Fruit fly (Drosophila melanogaster): ENCODE results near the gene CG6959.

Gene CG6959

dm6 chr3R:11887114-11888037 is 18.1 kb upstream of the CG6959 start, which contains the start of gene mthl5:
Gene mthl5, minus strand, starts transcription at chr3R:11887168.
- peak; percentile 95 for TF ChIP-seq CG15710 (tag; optimal IDR thresholded peaks at IDR 0.05)
- TF ChIP-seq CG12605 (GFP tag; IDR thresholded peaks at IDR 0.05): peak; percentile 61
- TF ChIP-seq EcR (GFP tag; optimal IDR thresholded peaks at IDR 0.05): peak; percentile 71
- TF ChIP-seq rn (GFP tag; IDR thresholded peaks at IDR 0.05): peak; percentile 61
- peak; percentile 79 for TF ChIP-seq gl (tag; optimal IDR thresholded peaks at IDR 0.05)
- TF ChIP-seq CG10348 (GFP tag; IDR thresholded peaks at IDR 0.05): peak; percentile 63
- TF ChIP-seq D1 (tag; optimal IDR thresholded peaks at IDR 0.05): peak; percentile 92
- peak; percentile 91 for TF ChIP-seq CG8301 (tag; optimal IDR thresholded peaks at IDR 0.05)
- TF ChIP-seq CG4496 (GFP tag; IDR thresholded peaks at IDR 0.05): peak; percentile 82
- TF ChIP-seq Pif1B (GFP tag; optimal IDR thresholded peaks at IDR 0.05): peak; percentile 88
- peak; percentile 94 for TF ChIP-seq CG9948 (tag; optimal IDR thresholded peaks at IDR 0.05)
- peak; percentile 82; the same call in 1 of the 2 replicates for TF ChIP-seq CG32121 (GFP tag; IDR thresholded peaks at IDR 0.05)
- peak; percentile 80 for TF ChIP-seq Pif1A (GFP tag; optimal IDR thresholded peaks at IDR 0.05)
- TF ChIP-seq Snoo (tag; optimal IDR thresholded peaks at IDR 0.05): peak; percentile 92
- peak; percentile 81 for TF ChIP-seq Ets98B (GFP tag; IDR thresholded peaks at IDR 0.05)
- TF ChIP-seq CG8159 (tag; optimal IDR thresholded peaks at IDR 0.05): peak; percentile 94
- TF ChIP-seq CG14655 (GFP tag; optimal IDR thresholded peaks at IDR 0.05): peak; percentile 94
- peak; percentile 84 for TF ChIP-seq fd96Ca (GFP tag; IDR thresholded peaks at IDR 0.05)
- peak; percentile 90 for TF ChIP-seq CG17806 (tag; optimal IDR thresholded peaks at IDR 0.05)
- peak; percentile 66 for TF ChIP-seq CG13204 (GFP tag; optimal IDR thresholded peaks at IDR 0.05)
- peak; percentile 92 for TF ChIP-seq CG34367 (tag; optimal IDR thresholded peaks at IDR 0.05)

dm6 chr3R:11883129-11883528 is 13.9 kb upstream of the CG6959 start:
- TF ChIP-seq gl (tag; optimal IDR thresholded peaks at IDR 0.05) (no peak), EcR (GFP tag; optimal IDR thresholded peaks at IDR 0.05) (no peak), fd96Ca (GFP tag; IDR thresholded peaks at IDR 0.05) (no peak)

- TF ChIP-seq CG32121 (GFP tag; IDR thresholded peaks at IDR 0.05) (peak; percentile 59; the same call in 1 of the 2 replicates), CG9948 (tag; optimal IDR thresholded peaks at IDR 0.05) (peak; percentile 60), CG10348 (GFP tag; IDR thresholded peaks at IDR 0.05) (0 out of 2 replicates have a peak, but pooled peaks have one; percentile 14), fd96Ca (GFP tag; IDR thresholded peaks at IDR 0.05) (0 out of 3 replicates have a peak, but pooled peaks have one; percentile 32), CG15710 (tag; optimal IDR thresholded peaks at IDR 0.05) (peak; percentile 73), CG4496 (GFP tag; IDR thresholded peaks at IDR 0.05) (peak; percentile 80), Pif1B (GFP tag; optimal IDR thresholded peaks at IDR 0.05) (no peak), EcR (GFP tag; optimal IDR thresholded peaks at IDR 0.05) (no peak), CG12605 (GFP tag; IDR thresholded peaks at IDR 0.05) (peak; percentile 60), Pif1A (GFP tag; optimal IDR thresholded peaks at IDR 0.05) (no peak), CG8301 (tag; optimal IDR thresholded peaks at IDR 0.05) (peak; percentile 53), Ets98B (GFP tag; IDR thresholded peaks at IDR 0.05) (peak; percentile 54), rn (GFP tag; IDR thresholded peaks at IDR 0.05) (no peak), D1 (tag; optimal IDR thresholded peaks at IDR 0.05) (no peak), CG14655 (GFP tag; optimal IDR thresholded peaks at IDR 0.05) (no peak), CG17806 (tag; optimal IDR thresholded peaks at IDR 0.05) (peak; percentile 69), CG34367 (tag; optimal IDR thresholded peaks at IDR 0.05) (peak; percentile 34), Snoo (tag; optimal IDR thresholded peaks at IDR 0.05) (peak; percentile 54), CG8159 (tag; optimal IDR thresholded peaks at IDR 0.05) (peak; percentile 69)
Measured at dm6 chr3R:11882506-11882953, 13.3 kb upstream of the CG6959 start, which contains the start of the genes CG6962 and CG31368. Gene CG6962, minus strand, starts transcription at chr3R:11882534. Gene CG31368, plus strand, starts transcription at chr3R:11882790.

- TF ChIP-seq Pif1A (GFP tag; optimal IDR thresholded peaks at IDR 0.05) (no peak), Pif1B (GFP tag; optimal IDR thresholded peaks at IDR 0.05) (no peak), CG17806 (tag; optimal IDR thresholded peaks at IDR 0.05) (no peak), Ets98B (GFP tag; IDR thresholded peaks at IDR 0.05) (no peak)
Measured at dm6 chr3R:11877162-11877561, 7.9 kb upstream of the CG6959 start, which contains the start of gene sad. Gene sad, plus strand, starts transcription at chr3R:11877235.

- TF ChIP-seq CG8301 (tag; optimal IDR thresholded peaks at IDR 0.05) (no peak), Pif1A (GFP tag; optimal IDR thresholded peaks at IDR 0.05) (no peak), fd96Ca (GFP tag; IDR thresholded peaks at IDR 0.05) (no peak), CG14655 (GFP tag; optimal IDR thresholded peaks at IDR 0.05) (no peak), CG12605 (GFP tag; IDR thresholded peaks at IDR 0.05) (no peak), CG8159 (tag; optimal IDR thresholded peaks at IDR 0.05) (no peak), gl (tag; optimal IDR thresholded peaks at IDR 0.05) (no peak), CG4496 (GFP tag; IDR thresholded peaks at IDR 0.05) (no peak), CG13204 (GFP tag; optimal IDR thresholded peaks at IDR 0.05) (no peak), Snoo (tag; optimal IDR thresholded peaks at IDR 0.05) (no peak)
Measured at dm6 chr3R:11876750-11877149, 7.5 kb upstream of the CG6959 start.

dm6 chr3R:11872692-11873091 is 3.4 kb upstream of the CG6959 start:
- TF ChIP-seq D1 (tag; optimal IDR thresholded peaks at IDR 0.05) (no peak), CG32121 (GFP tag; IDR thresholded peaks at IDR 0.05) (no peak), CG34367 (tag; optimal IDR thresholded peaks at IDR 0.05) (no peak), CG9948 (tag; optimal IDR thresholded peaks at IDR 0.05) (no peak), CG14655 (GFP tag; optimal IDR thresholded peaks at IDR 0.05) (no peak), EcR (GFP tag; optimal IDR thresholded peaks at IDR 0.05) (no peak), CG13204 (GFP tag; optimal IDR thresholded peaks at IDR 0.05) (no peak), gl (tag; optimal IDR thresholded peaks at IDR 0.05) (no peak), fd96Ca (GFP tag; IDR thresholded peaks at IDR 0.05) (no peak), Pif1B (GFP tag; optimal IDR thresholded peaks at IDR 0.05) (peak; percentile 34), CG12605 (GFP tag; IDR thresholded peaks at IDR 0.05) (no peak), Snoo (tag; optimal IDR thresholded peaks at IDR 0.05) (peak; percentile 69), CG10348 (GFP tag; IDR thresholded peaks at IDR 0.05) (no peak), CG8301 (tag; optimal IDR thresholded peaks at IDR 0.05) (no peak), CG17806 (tag; optimal IDR thresholded peaks at IDR 0.05) (peak; percentile 33), Ets98B (GFP tag; IDR thresholded peaks at IDR 0.05) (peak; percentile 11; the same call in 1 of the 2 replicates), CG4496 (GFP tag; IDR thresholded peaks at IDR 0.05) (peak; percentile 30; the same call in 1 of the 3 replicates), rn (GFP tag; IDR thresholded peaks at IDR 0.05) (no peak), Pif1A (GFP tag; optimal IDR thresholded peaks at IDR 0.05) (peak; percentile 38), CG15710 (tag; optimal IDR thresholded peaks at IDR 0.05) (peak; percentile 39), CG8159 (tag; optimal IDR thresholded peaks at IDR 0.05) (peak; percentile 40)
